Worm (Caenorhabditis elegans): ENCODE data around the gene try-13.

The try-13 gene

DNA sequence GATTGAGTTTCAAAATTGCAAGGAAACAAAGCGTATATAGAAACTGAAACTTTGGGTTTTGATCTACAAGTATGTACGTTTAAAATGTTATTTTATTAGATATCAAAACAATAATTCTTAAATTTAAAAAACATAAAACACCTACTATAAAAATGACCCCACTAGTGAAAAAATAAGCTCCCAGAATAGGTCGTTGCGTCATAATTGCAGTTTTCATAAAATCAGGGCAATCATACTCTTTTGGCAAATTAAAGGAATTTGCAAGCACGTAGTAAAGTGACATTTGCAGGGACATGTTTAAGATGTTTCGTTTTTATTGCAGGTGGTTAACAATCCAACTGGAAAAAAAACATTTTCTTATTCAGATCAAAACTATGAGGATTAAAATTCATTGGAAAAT is 31.4 kb upstream of the try-13 start, which contains the start of gene srt-6:
TSS of gene srt-6 (minus strand) at position 295 of the 400 bp plus-strand sequence.
- TF ChIP-seq hlh-15 (tag; optimal IDR thresholded peaks at IDR 0.05) (no peak), ceh-45 (GFP tag; IDR thresholded peaks at IDR 0.05) (no peak)

DNA sequence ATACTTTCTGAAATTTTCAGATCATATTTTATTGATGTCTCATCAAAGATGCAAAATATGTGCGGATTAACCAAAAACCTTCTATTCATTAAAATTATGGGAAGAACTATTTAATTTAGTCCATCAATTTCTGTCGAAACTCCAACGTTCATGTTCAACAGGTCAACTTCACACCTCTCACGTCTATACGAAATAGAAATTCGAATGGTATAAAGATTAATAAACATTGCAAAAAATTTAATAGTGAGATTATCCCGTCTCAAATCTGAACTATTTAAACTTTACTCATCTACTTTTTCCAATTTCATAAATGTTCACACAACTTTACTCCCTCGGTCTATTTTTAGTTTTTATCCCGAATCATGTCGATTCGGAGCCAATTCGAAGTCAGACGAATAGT is 30.3 kb upstream of the try-13 start, which contains the start of gene R13D7.2:
TSS of gene R13D7.2 (plus strand) at position 301 of the 400 bp plus-strand sequence.
- no peak for TF ChIP-seq ceh-31 (tag; optimal IDR thresholded peaks at IDR 0.05)
- no peak for TF ChIP-seq T23F11.4 (GFP tag; optimal IDR thresholded peaks at IDR 0.05)
- no peak for TF ChIP-seq ceh-18 (tag; optimal IDR thresholded peaks at IDR 0.05)
- no peak for TF ChIP-seq hlh-6 (tag; optimal IDR thresholded peaks at IDR 0.05)
- no peak for TF ChIP-seq ref-2 (tag; optimal IDR thresholded peaks at IDR 0.05)
- TF ChIP-seq ahr-1 (tag; optimal IDR thresholded peaks at IDR 0.05), result no peak
- no peak for TF ChIP-seq tbx-2 (tag; optimal IDR thresholded peaks at IDR 0.05)
- no peak for TF ChIP-seq Y22D7AL.16 (tag; optimal IDR thresholded peaks at IDR 0.05)
- no peak for TF ChIP-seq pha-4 (tag; optimal IDR thresholded peaks at IDR 0.05)
- TF ChIP-seq ceh-19 (GFP tag; optimal IDR thresholded peaks at IDR 0.05), result no peak
- TF ChIP-seq ztf-16 (tag; optimal IDR thresholded peaks at IDR 0.05), result no peak
- TF ChIP-seq unc-55 (GFP tag; optimal IDR thresholded peaks at IDR 0.05), result no peak
- TF ChIP-seq odd-2 (tag; optimal IDR thresholded peaks at IDR 0.05), result no peak
- no peak for TF ChIP-seq ceh-48 (tag; optimal IDR thresholded peaks at IDR 0.05)
- TF ChIP-seq hlh-15 (tag; optimal IDR thresholded peaks at IDR 0.05), result no peak
- no peak for TF ChIP-seq unc-3 (GFP tag; conservative IDR thresholded peaks at IDR 0.05)
- TF ChIP-seq unc-3 (tag; optimal IDR thresholded peaks at IDR 0.05), result no peak
- TF ChIP-seq fax-1 (tag; optimal IDR thresholded peaks at IDR 0.05), result no peak
- no peak for TF ChIP-seq eyg-1 (tag; optimal IDR thresholded peaks at IDR 0.05)

DNA sequence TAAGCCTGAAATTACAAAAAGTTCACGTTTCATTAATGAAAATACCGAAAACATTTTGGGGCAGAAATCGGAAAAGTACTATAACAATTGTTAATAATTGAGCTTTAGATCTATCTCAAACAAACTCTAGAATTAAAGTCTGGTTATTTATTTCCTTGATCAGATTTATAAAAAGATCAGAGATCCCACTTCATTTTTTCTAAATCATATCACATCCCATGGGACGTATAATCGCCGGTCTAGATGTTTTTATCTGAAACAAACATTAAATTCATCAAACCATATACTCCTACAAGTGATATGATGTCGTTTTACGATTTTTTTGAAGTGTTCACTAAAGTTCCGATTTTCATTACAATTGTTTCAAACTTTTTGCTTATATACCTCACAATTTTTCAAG is 28.2 kb upstream of the try-13 start, which contains the start of gene str-41:
TSS of gene str-41 (plus strand) at position 301 of the 400 bp plus-strand sequence.
- TF ChIP-seq ceh-30 (tag; optimal IDR thresholded peaks at IDR 0.05), result no peak
- no peak for TF ChIP-seq ceh-2 (tag; optimal IDR thresholded peaks at IDR 0.05)
- TF ChIP-seq unc-55 (GFP tag; optimal IDR thresholded peaks at IDR 0.05), result no peak
- no peak for TF ChIP-seq ceh-9 (tag; optimal IDR thresholded peaks at IDR 0.05)
- no peak for TF ChIP-seq elt-2 (tag; optimal IDR thresholded peaks at IDR 0.05)
- no peak for TF ChIP-seq lim-6 (tag; optimal IDR thresholded peaks at IDR 0.05)
- TF ChIP-seq nhr-232 (tag; optimal IDR thresholded peaks at IDR 0.05), result no peak

DNA sequence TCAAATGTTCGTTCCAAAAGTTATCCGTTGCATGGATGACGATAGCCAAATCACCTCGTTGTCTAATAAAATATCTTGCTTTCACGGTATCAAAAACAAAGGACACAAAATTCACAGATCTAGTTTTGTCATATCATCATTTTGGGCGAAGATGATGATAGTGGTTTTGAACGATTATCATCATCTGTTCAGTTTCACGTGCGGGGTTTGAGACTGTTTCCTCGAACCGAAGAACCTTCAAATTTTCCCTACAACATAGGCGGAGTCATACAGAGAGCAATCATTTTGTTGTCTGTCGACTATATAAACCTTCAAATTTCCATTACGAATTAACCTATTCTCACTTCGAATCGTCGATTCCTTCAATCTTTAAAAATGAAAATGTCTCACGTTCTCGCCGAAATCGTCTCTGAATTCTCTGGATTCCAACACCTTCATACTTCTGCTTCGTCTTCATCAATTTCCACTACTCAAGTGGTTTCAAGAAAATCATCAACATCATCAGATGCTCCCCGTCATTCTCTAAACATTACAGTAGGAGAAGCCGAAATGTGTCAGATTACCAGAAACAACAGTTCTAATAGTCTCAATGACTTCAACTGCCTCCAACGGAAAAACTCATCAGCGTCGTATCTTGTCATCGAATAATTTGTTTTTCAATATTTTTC is 26.7 kb upstream of the try-13 start, which contains the start of gene F18E3.11:
TSS of gene F18E3.11 (plus strand) at position 376 of the 668 bp plus-strand sequence.
- TF ChIP-seq ceh-45 (GFP tag; IDR thresholded peaks at IDR 0.05), result no peak
- no peak for TF ChIP-seq ceh-19 (GFP tag; optimal IDR thresholded peaks at IDR 0.05)
- no peak for TF ChIP-seq pqm-1 (tag; optimal IDR thresholded peaks at IDR 0.05)
- no peak for TF ChIP-seq sox-4 (tag; optimal IDR thresholded peaks at IDR 0.05)
- no peak for TF ChIP-seq zip-5 (tag; optimal IDR thresholded peaks at IDR 0.05)
- TF ChIP-seq unc-42 (tag; optimal IDR thresholded peaks at IDR 0.05), result no peak
- no peak for TF ChIP-seq ceh-2 (tag; optimal IDR thresholded peaks at IDR 0.05)
- no peak for TF ChIP-seq nfya-1 (tag; optimal IDR thresholded peaks at IDR 0.05)
- no peak for TF ChIP-seq ceh-34 (tag; optimal IDR thresholded peaks at IDR 0.05)
- no peak for TF ChIP-seq ceh-24 (tag; optimal IDR thresholded peaks at IDR 0.05)
- no peak for TF ChIP-seq hlh-30 (tag; optimal IDR thresholded peaks at IDR 0.05; ENCODE audit: insufficient read depth)
- no peak for TF ChIP-seq Y22D7AL.16 (tag; optimal IDR thresholded peaks at IDR 0.05)
- TF ChIP-seq ceh-14 (tag; optimal IDR thresholded peaks at IDR 0.05), result no peak
- TF ChIP-seq elt-2 (tag; optimal IDR thresholded peaks at IDR 0.05), result no peak
- TF ChIP-seq ref-2 (tag; optimal IDR thresholded peaks at IDR 0.05), result no peak
- TF ChIP-seq unc-55 (GFP tag; optimal IDR thresholded peaks at IDR 0.05), result no peak
- no peak for TF ChIP-seq lin-11 (tag; optimal IDR thresholded peaks at IDR 0.05)
- TF ChIP-seq gmeb-2 (tag; optimal IDR thresholded peaks at IDR 0.05), result no peak
- TF ChIP-seq T23F11.4 (GFP tag; optimal IDR thresholded peaks at IDR 0.05), result no peak
